In the genomic region with DNA sequence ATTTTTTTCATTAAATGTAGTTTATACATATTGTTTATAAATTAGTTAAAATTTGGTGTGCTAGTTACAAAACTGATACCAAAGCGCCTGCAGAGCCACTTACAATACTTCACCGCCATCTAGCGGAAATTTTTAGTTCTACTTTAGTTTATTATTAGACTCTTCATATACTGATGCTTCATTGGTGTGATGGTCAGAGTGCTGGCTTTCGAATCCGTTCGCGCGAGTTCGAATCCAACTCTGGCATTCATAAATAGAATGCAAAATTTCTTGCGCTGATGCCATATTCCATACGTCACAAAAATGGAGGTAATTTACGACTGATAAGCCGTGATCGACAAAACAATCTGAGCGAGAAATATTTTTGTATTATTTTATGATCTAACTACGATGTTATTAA, we compare ENCODE assay signal across 6 fruit fly cellular contexts.
A peak's percentile ranks its signal among the peaks of the same experiment; 100 is the strongest.
TF ChIP-seq lines count a peak whose summit lies in the region.

No protein-coding gene starts in this region.

- peak; percentile 71 to 86 for TF ChIP-seq CTCF in S2 (optimal IDR thresholded peaks at IDR 0.05; lab: Kevin White, UChicago)
- TF ChIP-seq CTCF in whole organism, embryonic (GFP tag; optimal IDR thresholded peaks at IDR 0.05; lab: Kevin White, UChicago), result peak; percentile 96

TF ChIP-seq in whole organism, adult, 20 proteins besides CTCF, POLR2A, EP300 and RAD21:
- TF ChIP-seq CG12768 (GFP tag; optimal IDR thresholded peaks at IDR 0.05; lab: Kevin White, UChicago), result no peak
- no peak for TF ChIP-seq tj (GFP tag; optimal IDR thresholded peaks at IDR 0.05; lab: Kevin White, UChicago)
- no peak for TF ChIP-seq cnc (optimal IDR thresholded peaks at IDR 0.05; lab: Kevin White, UChicago)
- TF ChIP-seq CG7101 (tag; optimal IDR thresholded peaks at IDR 0.05; lab: Kevin White, UChicago), result peak; percentile 28
- no peak for TF ChIP-seq CG7045 (GFP tag; optimal IDR thresholded peaks at IDR 0.05; lab: Kevin White, UChicago)
- TF ChIP-seq bab1 (GFP tag; optimal IDR thresholded peaks at IDR 0.05; lab: Kevin White, UChicago), result peak; percentile 68
- no peak for TF ChIP-seq CG11617 (GFP tag; optimal IDR thresholded peaks at IDR 0.05; lab: Kevin White, UChicago)
- no peak for TF ChIP-seq CG5204 (GFP tag; optimal IDR thresholded peaks at IDR 0.05; lab: Kevin White, UChicago)
- TF ChIP-seq cic (GFP tag; optimal IDR thresholded peaks at IDR 0.05; lab: Kevin White, UChicago), result peak; percentile 3
- TF ChIP-seq Crg-1 (GFP tag; optimal IDR thresholded peaks at IDR 0.05; lab: Kevin White, UChicago), result no peak
- TF ChIP-seq kay (GFP tag; lab: Kevin White, UChicago; ENCODE audit: borderline replicate concordance), result peak; percentile 72
- no peak for TF ChIP-seq toe (GFP tag; optimal IDR thresholded peaks at IDR 0.05; lab: Kevin White, UChicago)

TF ChIP-seq in whole organism, embryonic, 481 proteins besides CTCF, POLR2A, EP300 and RAD21 (continues in another document):
- TF ChIP-seq exex (tag; optimal IDR thresholded peaks at IDR 0.05; lab: Kevin White, UChicago) (peak; percentile 37), Drgx (GFP tag; IDR thresholded peaks at IDR 0.05; lab: Robert Waterston, UW) (no peak), luna (GFP tag; optimal IDR thresholded peaks at IDR 0.05; lab: Kevin White, UChicago) (no peak), zfh1 (GFP tag; IDR thresholded peaks at IDR 0.05; lab: Robert Waterston, UW) (peak; percentile 29; the same call in 1 of the 3 replicates), CG12071 (GFP tag; optimal IDR thresholded peaks at IDR 0.05; lab: Kevin White, UChicago) (no peak), gsb (GFP tag; IDR thresholded peaks at IDR 0.05; lab: Robert Waterston, UW) (no peak), Dfd (GFP tag; optimal IDR thresholded peaks at IDR 0.05; lab: Kevin White, UChicago) (no peak), CG8089 (GFP tag; optimal IDR thresholded peaks at IDR 0.05; lab: Kevin White, UChicago) (no peak), CG3995 (GFP tag; optimal IDR thresholded peaks at IDR 0.05; lab: Kevin White, UChicago) (no peak), CG18599 (GFP tag; optimal IDR thresholded peaks at IDR 0.05; lab: Kevin White, UChicago) (no peak), CG18476 (GFP tag; optimal IDR thresholded peaks at IDR 0.05; lab: Kevin White, UChicago) (no peak), Dll (GFP tag; IDR thresholded peaks at IDR 0.05; lab: Robert Waterston, UW; ENCODE audit: partially characterized antibody) (0 out of 4 replicates have a peak, but pooled peaks have one; percentile 26), Antp (GFP tag; optimal IDR thresholded peaks at IDR 0.05; lab: Kevin White, UChicago) (no peak), nerfin-2 (GFP tag; IDR thresholded peaks at IDR 0.05; lab: Robert Waterston, UW; ENCODE audit: partially characterized antibody) (peak; percentile 79), CG17802 (tag; optimal IDR thresholded peaks at IDR 0.05; lab: Kevin White, UChicago) (no peak), zen (tag; optimal IDR thresholded peaks at IDR 0.05; lab: Kevin White, UChicago) (no peak), CG13287 (GFP tag; IDR thresholded peaks at IDR 0.05; lab: Robert Waterston, UW; ENCODE audit: partially characterized antibody) (peak; percentile 50; the same call in 1 of the 2 replicates), dati (GFP tag; IDR thresholded peaks at IDR 0.05; lab: Robert Waterston, UW) (no peak)

TF ChIP-seq in whole organism, prepupa, 60 proteins besides CTCF, POLR2A, EP300 and RAD21:
- TF ChIP-seq svp (GFP tag; lab: Kevin White, UChicago), result peak; percentile 71
- no peak for TF ChIP-seq Gug (GFP tag; IDR thresholded peaks at IDR 0.05; lab: Robert Waterston, UW)
- TF ChIP-seq CG6854 (GFP tag; optimal IDR thresholded peaks at IDR 0.05; lab: Kevin White, UChicago), result peak; percentile 7
- TF ChIP-seq Sox102F (GFP tag; optimal IDR thresholded peaks at IDR 0.05; lab: Kevin White, UChicago), result no peak
- no peak for TF ChIP-seq CG10631 (GFP tag; optimal IDR thresholded peaks at IDR 0.05; lab: Kevin White, UChicago)
- peak; percentile 65 for TF ChIP-seq Eip78C (GFP tag; lab: Kevin White, UChicago)
- no peak for TF ChIP-seq Met (GFP tag; optimal IDR thresholded peaks at IDR 0.05; lab: Kevin White, UChicago)
- TF ChIP-seq Sox14 (GFP tag; optimal IDR thresholded peaks at IDR 0.05; lab: Kevin White, UChicago), result no peak

TF ChIP-seq in whole organism, pupa, 21 proteins besides CTCF, POLR2A, EP300 and RAD21:
- peak; percentile 11; the same call in 1 of the 2 replicates for TF ChIP-seq Ets98B (GFP tag; IDR thresholded peaks at IDR 0.05; lab: Robert Waterston, UW)
- no peak for TF ChIP-seq EcR (GFP tag; optimal IDR thresholded peaks at IDR 0.05; lab: Kevin White, UChicago)

TF ChIP-seq in whole organism, wandering third instar larva, 38 proteins besides CTCF, POLR2A, EP300 and RAD21:
- TF ChIP-seq N (GFP tag; optimal IDR thresholded peaks at IDR 0.05; lab: Kevin White, UChicago) (no peak), Hnf4 (GFP tag; optimal IDR thresholded peaks at IDR 0.05; lab: Kevin White, UChicago) (peak; percentile 45), fru (GFP tag; optimal IDR thresholded peaks at IDR 0.05; lab: Kevin White, UChicago) (no peak), OdsH (GFP tag; optimal IDR thresholded peaks at IDR 0.05; lab: Kevin White, UChicago) (peak; percentile 7), jim (GFP tag; optimal IDR thresholded peaks at IDR 0.05; lab: Kevin White, UChicago) (peak; percentile 2)
